Worm (Caenorhabditis elegans) whole organism, mixed stage, embryonic: ENCODE measurements around the gene Y37H2A.18.

Experiments
- bed-3 ChIP-seq: fragments of 200-800 bp; sonication (Bioruptor generic); optimal IDR thresholded peaks from 3 replicates; lab custom pipeline; 2018; ENCODE audit warnings: mild to moderate bottlenecking, missing genetic modification characterization, moderate library complexity, missing compliant biosample characterization
- blmp-1 ChIP-seq: fragments of 150-350 bp; optimal IDR thresholded peaks from 2 replicates; lab custom pipeline; 2014; ENCODE audit warnings: missing biosample characterization, missing genetic modification characterization
- ceh-39 ChIP-seq: fragments of 150-350 bp; optimal IDR thresholded peaks from 2 replicates; lab custom pipeline; 2014; ENCODE audit warnings: missing biosample characterization, missing genetic modification characterization
- ceh-43 ChIP-seq: fragments of 200-800 bp; sonication (Bioruptor generic); optimal IDR thresholded peaks from 2 replicates; lab custom pipeline; 2018; ENCODE audit warnings: mild to moderate bottlenecking, missing genetic modification characterization, moderate library complexity, missing compliant biosample characterization
- ceh-83 ChIP-seq: fragments of 200-800 bp; sonication (Bioruptor generic); optimal IDR thresholded peaks from 2 replicates; lab custom pipeline; 2018; ENCODE audit warnings: mild to moderate bottlenecking, missing genetic modification characterization, missing compliant biosample characterization
- ces-1 ChIP-seq: fragments of 150-350 bp; optimal IDR thresholded peaks from 2 replicates; lab custom pipeline; 2014; ENCODE audit warnings: missing biosample characterization, missing genetic modification reagents, missing genetic modification characterization
- elt-1 ChIP-seq: sonication (generic microtip); optimal IDR thresholded peaks from 2 replicates; lab custom pipeline; 2017; ENCODE audit warnings: missing genetic modification characterization, mild to moderate bottlenecking, missing compliant biosample characterization, antibody characterized with exemption, moderate library complexity, borderline replicate concordance; ENCODE audit not compliant: insufficient read depth
- elt-3 ChIP-seq: fragments of 150-350 bp; optimal IDR thresholded peaks from 2 replicates; lab custom pipeline; 2014; ENCODE audit warnings: missing biosample characterization, missing genetic modification characterization
- flh-1 ChIP-seq: fragments of 200-800 bp; sonication (Bioruptor generic); optimal IDR thresholded peaks from 2 replicates; lab custom pipeline; 2018; ENCODE audit warnings: mild to moderate bottlenecking, missing genetic modification characterization, moderate library complexity, missing compliant biosample characterization
- hlh-1 ChIP-seq: fragments of 150-350 bp; optimal IDR thresholded peaks from 2 replicates; lab custom pipeline; 2014; ENCODE audit warnings: missing biosample characterization, missing genetic modification reagents, missing genetic modification characterization
- lin-13 ChIP-seq: fragments of 150-350 bp; optimal IDR thresholded peaks from 2 replicates; lab custom pipeline; 2014; ENCODE audit warnings: missing biosample characterization, missing genetic modification characterization
- lsy-2 ChIP-seq: fragments of 150-350 bp; optimal IDR thresholded peaks from 2 replicates; lab custom pipeline; 2014; ENCODE audit warnings: missing biosample characterization, missing genetic modification characterization
- mab-5 ChIP-seq: fragments of 150-350 bp; optimal IDR thresholded peaks from 2 replicates; lab custom pipeline; 2014; ENCODE audit warnings: missing biosample characterization, missing genetic modification characterization
- mls-2 ChIP-seq: sonication (generic microtip); optimal IDR thresholded peaks from 2 replicates; lab custom pipeline; 2016; ENCODE audit warnings: mild to moderate bottlenecking, missing genetic modification characterization, moderate library complexity, missing compliant biosample characterization
- nhr-12 ChIP-seq: fragments of 150-350 bp; optimal IDR thresholded peaks from 2 replicates; lab custom pipeline; 2014; ENCODE audit warnings: missing biosample characterization, missing genetic modification characterization
- nhr-2 ChIP-seq: fragments of 150-350 bp; optimal IDR thresholded peaks from 2 replicates; lab custom pipeline; 2014; ENCODE audit warnings: missing biosample characterization, missing genetic modification characterization
- nhr-237 ChIP-seq: fragments of 150-350 bp; optimal IDR thresholded peaks from 2 replicates; lab custom pipeline; 2014; ENCODE audit warnings: missing biosample characterization, missing genetic modification characterization
- nhr-28 ChIP-seq: fragments of 150-350 bp; optimal IDR thresholded peaks from 2 replicates; lab custom pipeline; 2014; ENCODE audit warnings: missing biosample characterization, missing genetic modification characterization
- nhr-76 ChIP-seq: sonication (generic microtip); optimal IDR thresholded peaks from 2 replicates; lab custom pipeline; 2017; ENCODE audit warnings: missing biosample characterization, missing genetic modification characterization
- pha-4 ChIP-seq: fragments of 150-350 bp; optimal IDR thresholded peaks from 2 replicates; lab custom pipeline; 2018; ENCODE audit warnings: missing biosample characterization, missing genetic modification reagents, missing genetic modification characterization
- sem-2 ChIP-seq: fragments of 200-800 bp; sonication (Bioruptor generic); optimal IDR thresholded peaks from 2 replicates; lab custom pipeline; 2018; ENCODE audit warnings: mild to moderate bottlenecking, missing genetic modification characterization, missing compliant biosample characterization
- sptf-1 ChIP-seq: sonication (generic microtip); optimal IDR thresholded peaks from 2 replicates; lab custom pipeline; 2017; ENCODE audit warnings: mild to moderate bottlenecking, missing genetic modification characterization, moderate library complexity, missing compliant biosample characterization
- tbx-8 ChIP-seq: fragments of 200-800 bp; sonication (Bioruptor generic); optimal IDR thresholded peaks from 2 replicates; lab custom pipeline; 2018; ENCODE audit warnings: mild to moderate bottlenecking, missing genetic modification characterization, moderate library complexity, missing compliant biosample characterization
- unc-120 ChIP-seq: sonication (generic microtip); optimal IDR thresholded peaks from 2 replicates; lab custom pipeline; 2017; ENCODE audit warnings: missing genetic modification characterization, missing compliant biosample characterization; ENCODE audit not compliant: poor library complexity, severe bottlenecking
- unc-39 ChIP-seq: fragments of 150-350 bp; optimal IDR thresholded peaks from 2 replicates; lab custom pipeline; 2014; ENCODE audit warnings: missing biosample characterization, missing genetic modification characterization
- unc-62 ChIP-seq: fragments of 150-350 bp; optimal IDR thresholded peaks from 2 replicates; lab custom pipeline; 2014; ENCODE audit warnings: missing biosample characterization, missing genetic modification reagents, missing genetic modification characterization
- zip-8 ChIP-seq: fragments of 150-350 bp; optimal IDR thresholded peaks from 2 replicates; lab custom pipeline; 2014; ENCODE audit warnings: missing biosample characterization, missing genetic modification characterization

Y37H2A.18 gene

ce11 chrV:18164758-18165157 is 31.7 kb upstream of the Y37H2A.18 start, which contains the start of gene C14A6.5:
Gene C14A6.5, minus strand, starts transcription at chrV:18164858.
- TF ChIP-seq pha-4 (tag; lab: Kevin White, UChicago), result no peak
- no peak for TF ChIP-seq unc-120
- TF ChIP-seq nhr-237 (tag; lab: Kevin White, UChicago), result no peak
- TF ChIP-seq nhr-12, result no peak
- TF ChIP-seq lin-13 (tag; lab: Kevin White, UChicago), result no peak
- no peak for TF ChIP-seq sem-2 (GFP tag; lab: Kevin White, UChicago)

- TF ChIP-seq ceh-43 (GFP tag; lab: Kevin White, UChicago) (no peak), zip-8 (tag; lab: Kevin White, UChicago) (peak; percentile 96)
- TF ChIP-seq, all 35 proteins: peak for 1
These were observed 30.4 kb upstream of the Y37H2A.18 start for ce11 chrV:18163434-18163833.

ce11 chrV:18162568-18162967 is 29.5 kb upstream of the Y37H2A.18 start, which contains the start of gene C14A6.12:
Gene C14A6.12, minus strand, starts transcription at chrV:18162668.
- no peak for TF ChIP-seq ceh-39
- no peak for TF ChIP-seq nhr-76 (tag; lab: Kevin White, UChicago)
- no peak for TF ChIP-seq nhr-12
- TF ChIP-seq unc-62 (GFP tag; lab: Kevin White, UChicago), result no peak
- no peak for TF ChIP-seq ceh-83 (GFP tag; lab: Kevin White, UChicago)
- TF ChIP-seq lsy-2 (tag; lab: Kevin White, UChicago), result no peak
- TF ChIP-seq, all 35 proteins: peak for 0

ce11 chrV:18161228-18161627 is 28.2 kb upstream of the Y37H2A.18 start, which contains the start of gene C14A6.13:
Gene C14A6.13, minus strand, starts transcription at chrV:18161328.
- no peak for TF ChIP-seq pha-4 (tag; lab: Kevin White, UChicago)
- TF ChIP-seq ceh-43 (GFP tag; lab: Kevin White, UChicago), result no peak
- TF ChIP-seq mab-5 (tag; lab: Kevin White, UChicago), result no peak
- no peak for TF ChIP-seq hlh-1 (tag; lab: Kevin White, UChicago)

- TF ChIP-seq bed-3 (GFP tag; lab: Kevin White, UChicago), result no peak
- no peak for TF ChIP-seq ceh-39
- no peak for TF ChIP-seq lsy-2 (tag; lab: Kevin White, UChicago)
- no peak for TF ChIP-seq ceh-83 (GFP tag; lab: Kevin White, UChicago)
- no peak for TF ChIP-seq nhr-2 (tag; lab: Kevin White, UChicago)
- no peak for TF ChIP-seq sptf-1 (tag; lab: Kevin White, UChicago)
- no peak for TF ChIP-seq unc-39
- no peak for TF ChIP-seq unc-62 (GFP tag; lab: Kevin White, UChicago)
- TF ChIP-seq elt-3, result no peak
These were observed 25.1 kb upstream of the Y37H2A.18 start for ce11 chrV:18158172-18158571.

- TF ChIP-seq nhr-12, result no peak
- no peak for TF ChIP-seq ceh-43 (GFP tag; lab: Kevin White, UChicago)
- TF ChIP-seq nhr-2 (tag; lab: Kevin White, UChicago), result no peak
- TF ChIP-seq ces-1 (GFP tag; lab: Kevin White, UChicago), result no peak
- TF ChIP-seq sptf-1 (tag; lab: Kevin White, UChicago), result no peak
- TF ChIP-seq mls-2, result no peak
- no peak for TF ChIP-seq elt-3
- no peak for TF ChIP-seq unc-62 (GFP tag; lab: Kevin White, UChicago)
- no peak for TF ChIP-seq nhr-237 (tag; lab: Kevin White, UChicago)
- no peak for TF ChIP-seq flh-1 (GFP tag; lab: Kevin White, UChicago)
- TF ChIP-seq zip-8 (tag; lab: Kevin White, UChicago), result no peak
- no peak for TF ChIP-seq nhr-28 (tag; lab: Kevin White, UChicago)
- no peak for TF ChIP-seq lin-13 (tag; lab: Kevin White, UChicago)
- no peak for TF ChIP-seq mab-5 (tag; lab: Kevin White, UChicago)
These were observed 24.6 kb upstream of the Y37H2A.18 start, which contains the start of gene clec-48 for ce11 chrV:18157707-18158106. Gene clec-48, plus strand, starts transcription at chrV:18158026.

ce11 chrV:18146077-18146476 is 13.0 kb upstream of the Y37H2A.18 start, which contains the start of gene C14A6.3:
Gene C14A6.3, plus strand, starts transcription at chrV:18146377.
- no peak for TF ChIP-seq unc-62 (GFP tag; lab: Kevin White, UChicago)
- no peak for TF ChIP-seq blmp-1 (tag; lab: Kevin White, UChicago)
- no peak for TF ChIP-seq elt-3
- no peak for TF ChIP-seq pha-4 (tag; lab: Kevin White, UChicago)
- no peak for TF ChIP-seq tbx-8 (GFP tag; lab: Kevin White, UChicago)
- no peak for TF ChIP-seq ceh-43 (GFP tag; lab: Kevin White, UChicago)
- TF ChIP-seq ceh-83 (GFP tag; lab: Kevin White, UChicago), result no peak
- no peak for TF ChIP-seq unc-120
- no peak for TF ChIP-seq elt-1 (tag; lab: Kevin White, UChicago)
